Fruit fly (Drosophila melanogaster): ENCODE measurements around the gene CG7886.
A peak's percentile ranks its signal among the peaks of the same experiment; 100 is the strongest.

CG7886 gene

DNA sequence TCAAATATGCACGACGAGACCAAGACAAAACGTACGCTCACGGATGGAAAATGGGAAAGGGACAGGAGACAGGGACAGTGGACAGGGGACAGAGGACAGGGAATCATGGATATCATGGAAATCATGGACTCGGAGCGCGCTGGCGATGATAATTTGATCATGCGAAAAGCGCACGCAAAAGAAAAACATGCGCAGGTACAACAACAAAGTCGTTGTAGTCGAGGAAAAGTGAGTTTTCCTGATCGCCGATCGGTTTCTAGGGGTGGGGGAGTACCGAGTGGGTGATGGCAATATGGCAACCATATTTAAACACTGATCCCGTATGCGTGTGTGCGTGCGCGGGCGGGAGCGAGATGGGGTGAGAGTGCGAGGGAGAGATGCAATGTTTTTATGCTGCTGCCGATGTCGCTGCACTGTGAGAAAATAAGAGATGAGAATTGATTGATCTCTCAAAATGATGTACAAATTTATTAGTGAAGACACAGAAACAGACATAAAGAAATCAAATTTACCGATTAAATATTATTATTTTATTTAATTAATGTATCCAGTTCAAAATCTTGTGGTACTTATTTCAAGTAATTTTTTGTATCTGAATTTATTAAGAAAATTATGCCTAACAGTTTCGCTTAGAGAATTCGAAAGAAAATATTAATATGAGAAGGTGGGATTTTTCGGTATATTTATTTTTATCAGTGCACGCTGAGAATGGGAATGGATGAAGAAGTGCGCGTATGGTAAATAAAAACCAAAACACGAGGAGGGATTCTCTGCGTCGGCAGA is 51.4 kb downstream of the CG7886 start (continued):
- TF ChIP-seq Hey (tag; optimal IDR thresholded peaks at IDR 0.05), result no peak
- TF ChIP-seq kni (GFP tag; optimal IDR thresholded peaks at IDR 0.05), result peak; percentile 85
- peak; percentile 15 for TF ChIP-seq CG16863 (GFP tag; optimal IDR thresholded peaks at IDR 0.05)
- TF ChIP-seq sima (GFP tag; optimal IDR thresholded peaks at IDR 0.05), result no peak
- TF ChIP-seq CG8924 (tag; optimal IDR thresholded peaks at IDR 0.05), result peak; percentile 95
- TF ChIP-seq CG2116 (GFP tag; optimal IDR thresholded peaks at IDR 0.05), result peak; percentile 62
- peak; percentile 73 for TF ChIP-seq dan (GFP tag; IDR thresholded peaks at IDR 0.05)
- peak; percentile 85 for TF ChIP-seq tap (tag; optimal IDR thresholded peaks at IDR 0.05)
- no peak for TF ChIP-seq NC2α (GFP tag; optimal IDR thresholded peaks at IDR 0.05)
- TF ChIP-seq CG6765 (GFP tag; optimal IDR thresholded peaks at IDR 0.05), result no peak
- no peak for TF ChIP-seq CG9932 (GFP tag; IDR thresholded peaks at IDR 0.05)
- no peak for TF ChIP-seq HLH54F (GFP tag; optimal IDR thresholded peaks at IDR 0.05)
- peak; percentile 41 for TF ChIP-seq CG3281 (GFP tag; optimal IDR thresholded peaks at IDR 0.05)
- TF ChIP-seq Lhr (GFP tag; optimal IDR thresholded peaks at IDR 0.05), result peak; percentile 75
- TF ChIP-seq wor (GFP tag; IDR thresholded peaks at IDR 0.05), result peak; percentile 76
- TF ChIP-seq CG17612 (GFP tag; IDR thresholded peaks at IDR 0.05), result no peak
- TF ChIP-seq CG7839 (tag; optimal IDR thresholded peaks at IDR 0.05), result peak; percentile 88
- TF ChIP-seq fd3F (GFP tag; optimal IDR thresholded peaks at IDR 0.05), result peak; percentile 8
- TF ChIP-seq CG17186 (GFP tag; optimal IDR thresholded peaks at IDR 0.05), result peak; percentile 24
- TF ChIP-seq E2f1 (GFP tag; IDR thresholded peaks at IDR 0.05), result peak; percentile 56
- TF ChIP-seq CHES-1-like (GFP tag; optimal IDR thresholded peaks at IDR 0.05), result no peak
- no peak for TF ChIP-seq btn (GFP tag; optimal IDR thresholded peaks at IDR 0.05)
- TF ChIP-seq CG13287 (GFP tag; IDR thresholded peaks at IDR 0.05; ENCODE audit: partially characterized antibody), result no peak
- TF ChIP-seq CG8359 (GFP tag; optimal IDR thresholded peaks at IDR 0.05; ENCODE audit: borderline replicate concordance), result peak; percentile 77
- TF ChIP-seq CG7987 (GFP tag; optimal IDR thresholded peaks at IDR 0.05), result no peak
- peak; percentile 83 for TF ChIP-seq Xbp1 (GFP tag; optimal IDR thresholded peaks at IDR 0.05)
- TF ChIP-seq schlank (tag; optimal IDR thresholded peaks at IDR 0.05), result no peak
- TF ChIP-seq kay (GFP tag; optimal IDR thresholded peaks at IDR 0.05), result peak; percentile 62
- no peak for TF ChIP-seq CG11398 (GFP tag; optimal IDR thresholded peaks at IDR 0.05)
- no peak for TF ChIP-seq pb (GFP tag; optimal IDR thresholded peaks at IDR 0.05)
- no peak; the same call in 1 of the 2 replicates for TF ChIP-seq E2f2 (GFP tag; IDR thresholded peaks at IDR 0.05)
- TF ChIP-seq PHDP (tag; optimal IDR thresholded peaks at IDR 0.05), result peak; percentile 78
- TF ChIP-seq Trl (optimal IDR thresholded peaks at IDR 0.05), result peak in 1 of 2 experiments; percentile 45
- no peak for TF ChIP-seq Trl (GFP tag; optimal IDR thresholded peaks at IDR 0.05)
- TF ChIP-seq CG34224 (GFP tag; IDR thresholded peaks at IDR 0.05; ENCODE audit: partially characterized antibody), result no peak
- TF ChIP-seq bbx (GFP tag; IDR thresholded peaks at IDR 0.05; ENCODE audit: partially characterized antibody), result no peak
- peak; percentile 61 for TF ChIP-seq sens-2 (GFP tag; IDR thresholded peaks at IDR 0.05)
- peak; percentile 69 for TF ChIP-seq run (tag; optimal IDR thresholded peaks at IDR 0.05)
- peak; percentile 60 for TF ChIP-seq CG32772 (GFP tag; IDR thresholded peaks at IDR 0.05)
- peak; percentile 94 for TF ChIP-seq Kr (GFP tag; optimal IDR thresholded peaks at IDR 0.05)
- TF ChIP-seq CG2875 (GFP tag; optimal IDR thresholded peaks at IDR 0.05), result peak; percentile 85
- TF ChIP-seq chn (GFP tag; optimal IDR thresholded peaks at IDR 0.05), result peak; percentile 47
- peak; percentile 78; the same call in 2 of the 3 replicates for TF ChIP-seq CG34422 (GFP tag; IDR thresholded peaks at IDR 0.05)
- TF ChIP-seq hb (GFP tag; IDR thresholded peaks at IDR 0.05; ENCODE audit: partially characterized antibody), result no peak
- no peak for TF ChIP-seq sc (optimal IDR thresholded peaks at IDR 0.05)
- TF ChIP-seq sc (GFP tag; optimal IDR thresholded peaks at IDR 0.05), result peak; percentile 93
- no peak for TF ChIP-seq lbe (GFP tag; optimal IDR thresholded peaks at IDR 0.05)
- TF ChIP-seq Poxn (GFP tag; IDR thresholded peaks at IDR 0.05), result no peak
- TF ChIP-seq CG16813 (GFP tag; IDR thresholded peaks at IDR 0.05; ENCODE audit: partially characterized antibody), result no peak
- peak; percentile 25 for TF ChIP-seq pum (GFP tag; optimal IDR thresholded peaks at IDR 0.05)

Data from whole organism, embryonic.